Worm (Caenorhabditis elegans) whole organism, L3 larva: Measurements from ENCODE around the gene Y39A3A.2.

Source experiments
- elt-3 ChIP-seq, 3 experiments: fragments of 150-350 bp in 1 of 3; sonication (generic microtip) in 2 of 3; optimal IDR thresholded peaks; 2 replicates in 2 of 3; 4 replicates in 1 of 3; lab custom pipeline; 2014 to 2017; ENCODE audit warnings: missing biosample characterization in 3 of 3, missing genetic modification characterization in 3 of 3
- fkh-10 ChIP-seq: sonication (generic microtip); optimal IDR thresholded peaks from 2 replicates; lab custom pipeline; 2017; ENCODE audit warnings: missing biosample characterization, missing genetic modification reagents, missing genetic modification characterization
- nhr-12 ChIP-seq: fragments of 150-350 bp; optimal IDR thresholded peaks from 2 replicates; lab custom pipeline; 2014; ENCODE audit warnings: missing biosample characterization, missing genetic modification characterization
- nhr-237 ChIP-seq: fragments of 150-350 bp; optimal IDR thresholded peaks from 2 replicates; lab custom pipeline; 2014; ENCODE audit warnings: missing biosample characterization, missing genetic modification characterization
- pha-4 ChIP-seq: fragments of 150-350 bp; optimal IDR thresholded peaks from 2 replicates; lab custom pipeline; 2014; ENCODE audit warnings: missing biosample characterization, missing genetic modification reagents, missing genetic modification characterization
- pqm-1 ChIP-seq: fragments of 150-350 bp; optimal IDR thresholded peaks from 2 replicates; lab custom pipeline; 2017; ENCODE audit warnings: missing biosample characterization, missing genetic modification characterization, inconsistent platforms

DNA sequence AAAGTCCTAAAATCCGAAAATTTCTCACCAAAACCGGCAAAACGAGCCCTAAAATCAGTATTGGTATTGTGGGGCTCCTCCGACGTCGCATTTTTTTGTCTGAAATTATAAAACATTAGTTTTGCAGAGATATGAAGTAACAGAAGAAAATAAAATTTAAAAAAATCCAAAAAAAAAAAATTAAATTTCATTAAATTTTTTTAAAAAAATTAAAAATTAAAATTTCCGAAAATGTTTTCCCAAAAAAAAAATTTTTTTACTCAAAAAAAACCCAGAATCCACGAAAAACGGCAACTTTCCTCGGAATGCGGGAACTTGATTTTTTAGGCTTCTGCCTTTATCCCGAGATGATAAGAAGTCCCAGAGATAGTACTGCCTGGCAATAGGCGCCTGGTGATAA lies 9.6 kb downstream of the Y39A3A.2 start, which contains the start of gene dpy-1:
- TF ChIP-seq pha-4 (tag; lab: Kevin White, UChicago) (no peak), nhr-12 (tag; lab: Kevin White, UChicago) (no peak), pqm-1 (tag; lab: Kevin White, UChicago) (no peak), fkh-10 (GFP tag; lab: Kevin White, UChicago) (no peak), elt-3 (tag; optimal IDR thresholded peaks at IDR 0.05; lab: Kevin White, UChicago) (no peak), nhr-237 (no peak)
